Worm (Caenorhabditis elegans) whole organism, L1 larva: Measurements from ENCODE around the gene B0563.8.
"Not testable (repeated sequence)": the region's sequence is repeated elsewhere in the genome, so short reads cannot be mapped to it uniquely, and the experiment has no call there.

Experiments used
- aha-1 ChIP-seq: fragments of 150-350 bp; optimal IDR thresholded peaks from 2 replicates; lab custom pipeline; 2014; ENCODE audit warnings: missing biosample characterization, missing genetic modification characterization
- blmp-1 ChIP-seq: fragments of 150-350 bp; optimal IDR thresholded peaks from 2 replicates; lab custom pipeline; 2014; ENCODE audit warnings: missing biosample characterization, missing genetic modification characterization
- dpl-1 ChIP-seq, 3 experiments: fragments of 150-350 bp in 2 of 3; sonication (generic microtip) in 1 of 3; optimal IDR thresholded peaks; 2 replicates each; lab custom pipeline; 2014 to 2017; ENCODE audit warnings: missing biosample characterization in 3 of 3, missing genetic modification characterization in 3 of 3, missing genetic modification reagents in 3 of 3
- efl-1 ChIP-seq, 4 experiments: fragments of 150-350 bp; optimal IDR thresholded peaks in 3 of 4; peaks in 1 of 4; 1 replicate in 1 of 4; 2 replicates in 3 of 4; lab custom pipeline; 2014; ENCODE audit warnings: missing biosample characterization in 2 of 4, missing genetic modification characterization in 2 of 4, missing genetic modification reagents in 2 of 4
- efl-3 ChIP-seq: fragments of 200-800 bp; sonication (Bioruptor generic); optimal IDR thresholded peaks from 2 replicates; lab custom pipeline; 2018; ENCODE audit warnings: mild to moderate bottlenecking, missing genetic modification characterization, missing compliant biosample characterization
- ets-5 ChIP-seq: fragments of 200-800 bp; sonication (Bioruptor generic); IDR thresholded peaks from 2 replicates; pipeline ENCODE4 v1.3.6; 2022; ENCODE audit warnings: missing genetic modification characterization, missing compliant biosample characterization
- hlh-17 ChIP-seq: fragments of 200-800 bp; sonication (Bioruptor generic); optimal IDR thresholded peaks from 2 replicates; lab custom pipeline; 2018; ENCODE audit warnings: missing genetic modification characterization, mild to moderate bottlenecking, missing compliant biosample characterization, moderate library complexity, borderline replicate concordance
- hpl-2 ChIP-seq: fragments of 150-350 bp; optimal IDR thresholded peaks from 2 replicates; lab custom pipeline; 2014; ENCODE audit warnings: missing biosample characterization, missing genetic modification reagents, missing genetic modification characterization
- irx-1 ChIP-seq: sonication (generic microtip); optimal IDR thresholded peaks from 2 replicates; lab custom pipeline; 2016; ENCODE audit warnings: missing genetic modification characterization, missing compliant biosample characterization
- jun-1 ChIP-seq: fragments of 150-350 bp; optimal IDR thresholded peaks from 2 replicates; lab custom pipeline; 2014; ENCODE audit warnings: missing biosample characterization, missing genetic modification reagents, missing genetic modification characterization
- lin-14 ChIP-seq: fragments of 200-800 bp; sonication (Bioruptor generic); optimal IDR thresholded peaks from 2 replicates; lab custom pipeline; 2018; ENCODE audit warnings: mild to moderate bottlenecking, missing genetic modification characterization, moderate library complexity, missing compliant biosample characterization
- lin-15B ChIP-seq: fragments of 150-350 bp; sonication (generic microtip); optimal IDR thresholded peaks from 3 replicates; lab custom pipeline; 2014; ENCODE audit warnings: missing biosample characterization, missing genetic modification characterization
- lir-3 ChIP-seq: sonication (generic microtip); optimal IDR thresholded peaks from 2 replicates; lab custom pipeline; 2016; ENCODE audit warnings: mild to moderate bottlenecking, missing genetic modification characterization, moderate library complexity, missing compliant biosample characterization; ENCODE audit not compliant: poor library complexity
- mep-1 ChIP-seq: fragments of 150-350 bp; optimal IDR thresholded peaks from 2 replicates; lab custom pipeline; 2014; ENCODE audit warnings: missing biosample characterization, missing genetic modification characterization
- nhr-11 ChIP-seq: fragments of 150-350 bp; optimal IDR thresholded peaks from 2 replicates; lab custom pipeline; 2014; ENCODE audit warnings: missing biosample characterization, missing genetic modification characterization
- nhr-20 ChIP-seq: sonication (generic microtip); optimal IDR thresholded peaks from 2 replicates; lab custom pipeline; 2016; ENCODE audit warnings: mild to moderate bottlenecking, missing genetic modification characterization, missing compliant biosample characterization
- nhr-47 ChIP-seq: sonication (generic microtip); optimal IDR thresholded peaks from 2 replicates; lab custom pipeline; 2016; ENCODE audit warnings: mild to moderate bottlenecking, missing genetic modification characterization, moderate library complexity, missing compliant biosample characterization
- nhr-77 ChIP-seq: fragments of 150-350 bp; optimal IDR thresholded peaks from 2 replicates; lab custom pipeline; 2014; ENCODE audit warnings: missing biosample characterization, missing genetic modification characterization
- nhr-85 ChIP-seq: sonication (generic microtip); peaks from one replicate; lab custom pipeline; 2016; ENCODE audit warnings: missing genetic modification characterization, inconsistent platforms, missing compliant biosample characterization
- rnt-1 ChIP-seq: sonication (generic microtip); optimal IDR thresholded peaks from 2 replicates; lab custom pipeline; 2016; ENCODE audit warnings: mild to moderate bottlenecking, missing genetic modification characterization, moderate library complexity, missing compliant biosample characterization
- skn-1 ChIP-seq: fragments of 150-350 bp; optimal IDR thresholded peaks from 2 replicates; lab custom pipeline; 2014; ENCODE audit warnings: missing biosample characterization, missing genetic modification characterization
- snpc-4 ChIP-seq: fragments of 150-350 bp; optimal IDR thresholded peaks from 2 replicates; lab custom pipeline; 2014; ENCODE audit warnings: missing biosample characterization, missing genetic modification characterization
- snu-23 ChIP-seq: sonication (generic microtip); optimal IDR thresholded peaks from 2 replicates; lab custom pipeline; 2016; ENCODE audit warnings: missing genetic modification characterization, missing compliant biosample characterization
- unc-130 ChIP-seq: fragments of 150-350 bp; optimal IDR thresholded peaks from 2 replicates; lab custom pipeline; 2017; ENCODE audit warnings: missing biosample characterization, missing genetic modification characterization, inconsistent platforms
- unc-86 ChIP-seq: sonication (generic microtip); optimal IDR thresholded peaks from 2 replicates; lab custom pipeline; 2016; ENCODE audit warnings: missing genetic modification characterization, missing compliant biosample characterization
- zip-4 ChIP-seq: fragments of 200-800 bp; sonication (Bioruptor generic); optimal IDR thresholded peaks from 2 replicates; lab custom pipeline; 2018; ENCODE audit warnings: mild to moderate bottlenecking, missing genetic modification characterization, moderate library complexity, missing compliant biosample characterization

The B0563.8 gene

ce11 chrX:9206731-9207130 lies 32.4 kb upstream of the B0563.8 start:
- TF ChIP-seq blmp-1 (tag; lab: Kevin White, UChicago) (peak; percentile 8), nhr-85 (tag; lab: Kevin White, UChicago) (no peak)

ce11 chrX:9204986-9205385 lies 30.7 kb upstream of the B0563.8 start:
- TF ChIP-seq hpl-2 (GFP tag; lab: Kevin White, UChicago), result no peak
- TF ChIP-seq aha-1 (tag; lab: Kevin White, UChicago), result no peak
- TF ChIP-seq nhr-85 (tag; lab: Kevin White, UChicago), result peak; percentile 55
- peak; percentile 17 for TF ChIP-seq lin-14 (GFP tag; lab: Kevin White, UChicago)
- no peak for TF ChIP-seq unc-130 (tag; lab: Kevin White, UChicago)
- peak; percentile 80 for TF ChIP-seq blmp-1 (tag; lab: Kevin White, UChicago)

- TF ChIP-seq nhr-11 (tag; lab: Kevin White, UChicago); nhr-85 (tag; lab: Kevin White, UChicago); hlh-17 (GFP tag; lab: Kevin White, UChicago): not testable (repeated sequence)
These were observed 29.2 kb upstream of the B0563.8 start, which contains the start of gene crb-3 for ce11 chrX:9203468-9203867. Gene crb-3 (plus strand): TSS chrX:9203768.

ce11 chrX:9195375-9196098 lies 21.2 kb upstream of the B0563.8 start:
- TF ChIP-seq nhr-20 (tag; lab: Kevin White, UChicago) (no peak), skn-1 (tag; lab: Kevin White, UChicago) (no peak), blmp-1 (tag; lab: Kevin White, UChicago) (no peak), mep-1 (tag; lab: Kevin White, UChicago) (no peak), efl-1 (optimal IDR thresholded peaks at IDR 0.05; lab: Kevin White, UChicago) (no peak), efl-1 (GFP tag; optimal IDR thresholded peaks at IDR 0.05 in 1 of 2; lab: Kevin White, UChicago) (peak in 1 of 2 experiments; percentile 55)

ce11 chrX:9194081-9194480 lies 19.8 kb upstream of the B0563.8 start:
- TF ChIP-seq snpc-4, result no peak
- no peak for TF ChIP-seq efl-1 (optimal IDR thresholded peaks at IDR 0.05; lab: Kevin White, UChicago)
- peak in 1 of 2 experiments; percentile 16 for TF ChIP-seq efl-1 (GFP tag; optimal IDR thresholded peaks at IDR 0.05 in 1 of 2; lab: Kevin White, UChicago)

ce11 chrX:9191795-9192494 lies 17.6 kb upstream of the B0563.8 start, which contains the start of gene Y81B9A.1:
Gene Y81B9A.1 (plus strand): TSS chrX:9192444.
- TF ChIP-seq jun-1 (no peak), lin-15B (no peak), snu-23 (GFP tag; lab: Kevin White, UChicago) (no peak), snpc-4 (no peak), dpl-1 (GFP tag; optimal IDR thresholded peaks at IDR 0.05; lab: Kevin White, UChicago) (no peak)

- no peak for TF ChIP-seq rnt-1
- no peak for TF ChIP-seq efl-1 (optimal IDR thresholded peaks at IDR 0.05; lab: Kevin White, UChicago)
- peak in 1 of 2 experiments; percentile 14 for TF ChIP-seq efl-1 (GFP tag; optimal IDR thresholded peaks at IDR 0.05 in 1 of 2; lab: Kevin White, UChicago)
These were observed 9.5 kb upstream of the B0563.8 start, which contains the start of gene Y81B9A.2 for ce11 chrX:9183836-9184235. Gene Y81B9A.2 (plus strand): TSS chrX:9184136.

- TF ChIP-seq unc-86 (tag; lab: Kevin White, UChicago) (no peak), lir-3 (tag; lab: Kevin White, UChicago) (no peak), lin-15B (no peak), nhr-47 (no peak), aha-1 (tag; lab: Kevin White, UChicago) (no peak), ets-5 (no peak), blmp-1 (tag; lab: Kevin White, UChicago) (no peak), efl-3 (GFP tag; lab: Kevin White, UChicago) (no peak), irx-1 (tag; lab: Kevin White, UChicago) (no peak), nhr-77 (tag; lab: Kevin White, UChicago) (no peak), zip-4 (GFP tag; lab: Kevin White, UChicago) (no peak)
These were observed 7.8 kb upstream of the B0563.8 start, which contains the start of gene Y81B9A.3 for ce11 chrX:9182140-9182539. Gene Y81B9A.3 (plus strand): TSS chrX:9182440.
